Fruit fly (Drosophila melanogaster) whole organism, embryonic: ENCODE data around the gene St2.

ENCODE experiments used
- Bdp1 ChIP-seq: fragments of 200-800 bp; sonication (Bioruptor generic); optimal IDR thresholded peaks from 3 replicates; lab custom pipeline; 2016; ENCODE audit warnings: missing biosample characterization, missing genetic modification characterization
- CG10147 ChIP-seq: fragments of 200-800 bp; sonication (Bioruptor generic); optimal IDR thresholded peaks from 2 replicates; lab custom pipeline; 2019; ENCODE audit warnings: missing biosample characterization, mild to moderate bottlenecking, missing genetic modification characterization, moderate library complexity
- CG10267 ChIP-seq: fragments of 200-800 bp; sonication (Bioruptor generic); optimal IDR thresholded peaks from 2 replicates; lab custom pipeline; 2018; ENCODE audit warnings: missing biosample characterization, mild to moderate bottlenecking, missing genetic modification characterization, moderate library complexity
- CG12659 ChIP-seq: fragments of 200-800 bp; sonication (Bioruptor generic); optimal IDR thresholded peaks from 3 replicates; lab custom pipeline; 2017; ENCODE audit warnings: mild to moderate bottlenecking, missing biosample characterization, missing genetic modification reagents, missing genetic modification characterization
- CG14014 ChIP-seq: fragments of 200-800 bp; sonication (Bioruptor generic); IDR thresholded peaks from 2 replicates; pipeline ENCODE4 v1.3.6; 2022; ENCODE audit warnings: missing biosample characterization, missing genetic modification characterization
- CG16813 ChIP-seq: fragments of 200-800 bp; sonication (Bioruptor generic); IDR thresholded peaks from 3 replicates; pipeline ENCODE4 v1.3.6; 2022; ENCODE audit warnings: missing biosample characterization, missing genetic modification characterization; ENCODE audit not compliant: partially characterized antibody
- CG17359 ChIP-seq: fragments of 200-800 bp; sonication (Bioruptor generic); optimal IDR thresholded peaks from 3 replicates; lab custom pipeline; 2018; ENCODE audit warnings: missing biosample characterization, mild to moderate bottlenecking, missing genetic modification characterization, moderate library complexity
- CG17361 ChIP-seq: fragments of 200-800 bp; sonication (Bioruptor generic); IDR thresholded peaks from 3 replicates; pipeline ENCODE4 v1.3.6; 2022; ENCODE audit warnings: missing biosample characterization, missing genetic modification characterization
- CG1792 ChIP-seq: fragments of 200-800 bp; sonication (Bioruptor generic); optimal IDR thresholded peaks from 2 replicates; lab custom pipeline; 2016; ENCODE audit warnings: missing biosample characterization, missing genetic modification characterization
- CG2129 ChIP-seq: fragments of 200-800 bp; sonication (Bioruptor generic); IDR thresholded peaks from 2 replicates; pipeline ENCODE4 v1.3.6; 2022; ENCODE audit warnings: missing biosample characterization, missing genetic modification characterization; ENCODE audit not compliant: partially characterized antibody
- CG2875 ChIP-seq: fragments of 200-800 bp; sonication (Bioruptor generic); optimal IDR thresholded peaks from 2 replicates; lab custom pipeline; 2017; ENCODE audit warnings: missing biosample characterization, mild to moderate bottlenecking, missing genetic modification characterization, missing genetic modification reagents
- CG3065 ChIP-seq: fragments of 200-800 bp; sonication (Bioruptor generic); optimal IDR thresholded peaks from 2 replicates; lab custom pipeline; 2016; ENCODE audit warnings: missing biosample characterization, missing genetic modification characterization
- CG3281 ChIP-seq: fragments of 200-800 bp; sonication (Bioruptor generic); optimal IDR thresholded peaks from 3 replicates; lab custom pipeline; 2017; ENCODE audit warnings: missing biosample characterization, mild to moderate bottlenecking, missing genetic modification characterization
- CG33557 ChIP-seq: fragments of 200-800 bp; sonication (Bioruptor generic); optimal IDR thresholded peaks from 2 replicates; lab custom pipeline; 2019; ENCODE audit warnings: missing biosample characterization, mild to moderate bottlenecking, missing genetic modification characterization, moderate library complexity
- CG42726 ChIP-seq: fragments of 200-800 bp; sonication (Bioruptor generic); IDR thresholded peaks from 2 replicates; pipeline ENCODE4 v1.3.6; 2022; ENCODE audit warnings: missing biosample characterization, missing genetic modification characterization; ENCODE audit not compliant: partially characterized antibody
- CG4617 ChIP-seq: fragments of 200-800 bp; sonication (Bioruptor generic); optimal IDR thresholded peaks from 3 replicates; lab custom pipeline; 2016; ENCODE audit warnings: missing biosample characterization, missing genetic modification characterization, borderline replicate concordance
- CG4707 ChIP-seq: fragments of 200-800 bp; sonication (Bioruptor generic); optimal IDR thresholded peaks from 2 replicates; lab custom pipeline; 2018; ENCODE audit warnings: missing biosample characterization, mild to moderate bottlenecking, missing genetic modification characterization, moderate library complexity
- CG4854 ChIP-seq: fragments of 200-800 bp; sonication (Bioruptor generic); optimal IDR thresholded peaks from 2 replicates; lab custom pipeline; 2016; ENCODE audit warnings: missing biosample characterization, missing genetic modification characterization, inconsistent platforms
- CG9932 ChIP-seq: fragments of 200-800 bp; sonication (Bioruptor generic); IDR thresholded peaks from 2 replicates; pipeline ENCODE4 v1.3.6; 2022; ENCODE audit warnings: missing biosample characterization, missing genetic modification characterization
- CkIIα-i1 ChIP-seq: fragments of 200-800 bp; sonication (Bioruptor generic); IDR thresholded peaks from 2 replicates; pipeline ENCODE4 v1.3.6; 2022; ENCODE audit warnings: missing biosample characterization, missing genetic modification characterization
- Dll ChIP-seq: fragments of 200-800 bp; sonication (Bioruptor generic); IDR thresholded peaks from 4 replicates; pipeline ENCODE4 v1.3.6; 2022; ENCODE audit warnings: missing biosample characterization, missing genetic modification characterization; ENCODE audit not compliant: partially characterized antibody
- Fer1 ChIP-seq: fragments of 200-800 bp; sonication (Bioruptor generic); optimal IDR thresholded peaks from 2 replicates; lab custom pipeline; 2017; ENCODE audit warnings: missing biosample characterization, mild to moderate bottlenecking, missing genetic modification characterization
- H15 ChIP-seq: fragments of 200-800 bp; sonication (Bioruptor generic); IDR thresholded peaks from 3 replicates; pipeline ENCODE4 v1.3.6; 2022; ENCODE audit warnings: missing biosample characterization, missing genetic modification characterization
- H2.0 ChIP-seq: fragments of 200-800 bp; sonication (Bioruptor generic); IDR thresholded peaks from 2 replicates; pipeline ENCODE4 v1.3.6; 2022; ENCODE audit warnings: missing biosample characterization, missing genetic modification characterization
- HLH54F ChIP-seq: fragments of 200-800 bp; sonication (Bioruptor generic); optimal IDR thresholded peaks from 3 replicates; lab custom pipeline; 2016; ENCODE audit warnings: missing biosample characterization, missing genetic modification characterization
- Hr3 ChIP-seq: fragments of 200-800 bp; sonication (Bioruptor generic); optimal IDR thresholded peaks from 3 replicates; lab custom pipeline; 2016; ENCODE audit warnings: missing biosample characterization, missing genetic modification characterization
- Max ChIP-seq: fragments of 200-800 bp; sonication (Bioruptor generic); optimal IDR thresholded peaks from 2 replicates; lab custom pipeline; 2016; ENCODE audit warnings: missing biosample characterization, mild to moderate bottlenecking, missing genetic modification characterization
- NFAT ChIP-seq: fragments of 200-800 bp; sonication (Bioruptor generic); IDR thresholded peaks from 2 replicates; pipeline ENCODE4 v1.3.6; 2022; ENCODE audit warnings: missing biosample characterization, missing genetic modification characterization
- Poxn ChIP-seq: fragments of 200-800 bp; sonication (Bioruptor generic); IDR thresholded peaks from 2 replicates; pipeline ENCODE4 v1.3.6; 2022; ENCODE audit warnings: missing biosample characterization, missing genetic modification characterization
- Stat92E ChIP-seq, 3 experiments: fragments of >200 bp in 2 of 3; fragments of 200-800 bp in 1 of 3; sonication (Bioruptor generic) in 1 of 3; optimal IDR thresholded peaks; 2 replicates each; lab custom pipeline; 2017 to 2019; ENCODE audit warnings: missing biosample characterization in 3 of 3, missing genetic modification characterization in 3 of 3, mild to moderate bottlenecking in 1 of 3, moderate library complexity in 1 of 3
- Tbp ChIP-seq: fragments of >200 bp; optimal IDR thresholded peaks from 2 replicates; lab custom pipeline; 2018; ENCODE audit warnings: missing biosample characterization, missing genetic modification characterization
- cg ChIP-seq: fragments of 200-800 bp; sonication (Bioruptor generic); optimal IDR thresholded peaks from 3 replicates; lab custom pipeline; 2019; ENCODE audit warnings: missing biosample characterization, mild to moderate bottlenecking, missing genetic modification characterization, moderate library complexity
- chif ChIP-seq, 2 experiments: fragments of 200-800 bp; sonication (Bioruptor generic); optimal IDR thresholded peaks; 3 replicates each; lab custom pipeline; 2016; ENCODE audit warnings: missing biosample characterization in 2 of 2, missing genetic modification characterization in 2 of 2
- chinmo ChIP-seq: fragments of 200-800 bp; sonication (Bioruptor generic); IDR thresholded peaks from 4 replicates; pipeline ENCODE4 v1.3.6; 2022; ENCODE audit warnings: missing biosample characterization, missing genetic modification characterization; ENCODE audit not compliant: partially characterized antibody
- dysf ChIP-seq: fragments of 200-800 bp; sonication (Bioruptor generic); IDR thresholded peaks from 3 replicates; pipeline ENCODE4 v1.3.6; 2022; ENCODE audit warnings: missing biosample characterization, missing genetic modification characterization
- grn ChIP-seq: fragments of 200-800 bp; sonication (Bioruptor generic); optimal IDR thresholded peaks from 3 replicates; lab custom pipeline; 2017; ENCODE audit warnings: missing biosample characterization, missing genetic modification characterization
- jumu ChIP-seq: fragments of 200-800 bp; sonication (Bioruptor generic); optimal IDR thresholded peaks from 3 replicates; lab custom pipeline; 2016; ENCODE audit warnings: missing biosample characterization, missing genetic modification characterization
- knrl ChIP-seq: fragments of 200-800 bp; sonication (Bioruptor generic); IDR thresholded peaks from 3 replicates; pipeline ENCODE4 v1.3.6; 2022; ENCODE audit warnings: missing biosample characterization, missing genetic modification characterization; ENCODE audit not compliant: partially characterized antibody
- nmo ChIP-seq: fragments of 200-800 bp; sonication (Bioruptor generic); optimal IDR thresholded peaks from 2 replicates; lab custom pipeline; 2018; ENCODE audit warnings: missing biosample characterization, mild to moderate bottlenecking, missing genetic modification characterization, moderate library complexity
- pho ChIP-seq: fragments of 200-800 bp; sonication (Bioruptor generic); optimal IDR thresholded peaks from 2 replicates; lab custom pipeline; 2016; ENCODE audit warnings: missing biosample characterization, missing genetic modification characterization
- row ChIP-seq: fragments of 200-800 bp; sonication (Bioruptor generic); IDR thresholded peaks from 3 replicates; pipeline ENCODE4 v1.3.6; 2022; ENCODE audit warnings: missing biosample characterization, missing genetic modification characterization
- sens-2 ChIP-seq: fragments of 200-800 bp; sonication (Bioruptor generic); IDR thresholded peaks from 2 replicates; pipeline ENCODE4 v1.3.6; 2022; ENCODE audit warnings: missing biosample characterization, missing genetic modification characterization
- sim ChIP-seq: fragments of 200-800 bp; sonication (Bioruptor generic); IDR thresholded peaks from 2 replicates; pipeline ENCODE4 v1.3.6; 2022; ENCODE audit warnings: missing biosample characterization, missing genetic modification characterization
- tll ChIP-seq, 2 experiments: fragments of 200-800 bp in 1 of 2; fragments of >200 bp in 1 of 2; sonication (Bioruptor generic) in 1 of 2; optimal IDR thresholded peaks; 2 replicates each; lab custom pipeline; 2017 to 2019; ENCODE audit warnings: missing biosample characterization in 2 of 2, missing genetic modification characterization in 2 of 2, mild to moderate bottlenecking in 1 of 2, moderate library complexity in 1 of 2
- vnd ChIP-seq: fragments of 200-800 bp; sonication (Bioruptor generic); IDR thresholded peaks from 3 replicates; pipeline ENCODE4 v1.3.6; 2022; ENCODE audit warnings: missing biosample characterization, missing genetic modification characterization; ENCODE audit not compliant: partially characterized antibody
- wdn ChIP-seq: fragments of 200-800 bp; sonication (Bioruptor generic); IDR thresholded peaks from 2 replicates; pipeline ENCODE4 v1.3.6; 2022; ENCODE audit warnings: missing biosample characterization, missing genetic modification characterization

Gene St2

DNA sequence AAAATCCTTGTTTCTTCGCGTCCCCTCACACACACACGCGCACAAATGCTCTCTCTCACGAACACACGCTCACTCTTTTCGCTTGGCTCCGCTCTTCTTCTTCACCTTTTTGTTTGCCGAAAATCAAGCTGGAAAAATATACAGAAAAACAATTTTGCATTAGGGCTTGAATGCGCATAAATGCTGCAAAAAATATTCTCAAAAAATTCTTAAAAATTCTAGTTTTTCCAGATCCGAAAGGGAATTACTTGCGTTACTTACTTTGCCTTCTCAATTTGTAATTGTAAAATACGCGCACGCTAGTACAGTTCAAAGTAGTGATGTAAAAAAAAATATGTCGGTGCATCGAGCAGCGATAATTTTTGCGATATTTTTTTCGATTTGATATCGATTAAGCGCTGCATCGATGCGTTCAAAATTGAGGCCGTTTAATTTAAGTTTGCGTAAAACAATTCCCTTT lies 11.7 kb upstream of the St2 start (continued):
- TF ChIP-seq CG1792: no peak
- peak; percentile 67; the same call in 2 of the 3 replicates for TF ChIP-seq vnd (GFP tag; lab: Robert Waterston, UW)
- TF ChIP-seq Tbp: no peak
- peak; percentile 54 for TF ChIP-seq CG12659
- peak; percentile 80 for TF ChIP-seq CG4617
- no peak for TF ChIP-seq CG33557 (GFP tag; lab: Kevin White, UChicago)
- no peak for TF ChIP-seq Hr3
- TF ChIP-seq CG17361: peak; percentile 40; the same call in 2 of the 3 replicates
- peak; percentile 24; the same call in 1 of the 3 replicates for TF ChIP-seq row
- peak; percentile 21 for TF ChIP-seq Max (GFP tag; lab: Kevin White, UChicago)
- TF ChIP-seq CG2875 (GFP tag; lab: Kevin White, UChicago): no peak
- TF ChIP-seq dysf: no peak
- no peak for TF ChIP-seq sim (GFP tag; lab: Robert Waterston, UW)
- TF ChIP-seq Dll (GFP tag; lab: Robert Waterston, UW): peak; percentile 86
- no peak for TF ChIP-seq CkIIα-i1 (GFP tag; lab: Robert Waterston, UW)
- TF ChIP-seq chinmo (GFP tag; lab: Robert Waterston, UW): peak; percentile 97
- TF ChIP-seq jumu: no peak
- peak; percentile 93 for TF ChIP-seq cg
- TF ChIP-seq knrl (GFP tag; lab: Robert Waterston, UW): peak; percentile 77
- TF ChIP-seq CG10267: peak; percentile 66
- no peak for TF ChIP-seq chif (GFP tag; optimal IDR thresholded peaks at IDR 0.05; lab: Kevin White, UChicago)
- peak; percentile 36 for TF ChIP-seq nmo (GFP tag; lab: Kevin White, UChicago)
- TF ChIP-seq CG10147: no peak
- TF ChIP-seq CG2129: peak; percentile 66
- peak in 1 of 3 experiments; percentile 66 for TF ChIP-seq Stat92E (GFP tag; optimal IDR thresholded peaks at IDR 0.05; lab: Kevin White, UChicago)
- no peak for TF ChIP-seq pho (GFP tag; lab: Kevin White, UChicago)
- TF ChIP-seq CG42726: peak; percentile 77
- TF ChIP-seq Poxn: no peak
- no peak for TF ChIP-seq H2.0 (GFP tag; lab: Robert Waterston, UW)
- TF ChIP-seq CG4854: no peak
- no peak for TF ChIP-seq CG3065 (GFP tag; lab: Kevin White, UChicago)
- TF ChIP-seq sens-2 (GFP tag; lab: Robert Waterston, UW): no peak
- TF ChIP-seq NFAT (GFP tag; lab: Robert Waterston, UW): no peak
- no peak for TF ChIP-seq Bdp1 (GFP tag; lab: Kevin White, UChicago)
- TF ChIP-seq tll (GFP tag; optimal IDR thresholded peaks at IDR 0.05; lab: Kevin White, UChicago): no peak
- peak; percentile 79 for TF ChIP-seq CG16813 (GFP tag; lab: Robert Waterston, UW)
- TF ChIP-seq CG14014 (GFP tag; lab: Robert Waterston, UW): no peak
- no peak for TF ChIP-seq CG3281 (GFP tag; lab: Kevin White, UChicago)
- TF ChIP-seq wdn (GFP tag; lab: Robert Waterston, UW): no peak
- no peak for TF ChIP-seq grn
- no peak for TF ChIP-seq H15 (GFP tag; lab: Robert Waterston, UW)
- no peak for TF ChIP-seq CG17359 (tag; lab: Kevin White, UChicago)
- TF ChIP-seq CG9932: no peak
- no peak for TF ChIP-seq CG4707 (GFP tag; lab: Kevin White, UChicago)
- peak; percentile 22 for TF ChIP-seq Fer1 (GFP tag; lab: Kevin White, UChicago)
- TF ChIP-seq HLH54F (GFP tag; lab: Kevin White, UChicago): no peak
